Worm (Caenorhabditis elegans): ENCODE measurements around the gene fog-2.

- TF ChIP-seq zag-1 (tag; optimal IDR thresholded peaks at IDR 0.05) (no peak), elt-3 (tag; optimal IDR thresholded peaks at IDR 0.05) (no peak), R02D3.7 (tag; optimal IDR thresholded peaks at IDR 0.05) (no peak), fos-1 (tag; optimal IDR thresholded peaks at IDR 0.05) (no peak), lin-39 (tag; optimal IDR thresholded peaks at IDR 0.05) (no peak), ztf-11 (tag; optimal IDR thresholded peaks at IDR 0.05) (no peak), ama-1 (optimal IDR thresholded peaks at IDR 0.05) (no peak), ceh-9 (tag; optimal IDR thresholded peaks at IDR 0.05) (no peak)
Observed at ce11 chrV:20213097-20213496, 14.0 kb downstream of the fog-2 start.
